Fruit fly (Drosophila melanogaster): ENCODE data around the gene Ctps.

DNA sequence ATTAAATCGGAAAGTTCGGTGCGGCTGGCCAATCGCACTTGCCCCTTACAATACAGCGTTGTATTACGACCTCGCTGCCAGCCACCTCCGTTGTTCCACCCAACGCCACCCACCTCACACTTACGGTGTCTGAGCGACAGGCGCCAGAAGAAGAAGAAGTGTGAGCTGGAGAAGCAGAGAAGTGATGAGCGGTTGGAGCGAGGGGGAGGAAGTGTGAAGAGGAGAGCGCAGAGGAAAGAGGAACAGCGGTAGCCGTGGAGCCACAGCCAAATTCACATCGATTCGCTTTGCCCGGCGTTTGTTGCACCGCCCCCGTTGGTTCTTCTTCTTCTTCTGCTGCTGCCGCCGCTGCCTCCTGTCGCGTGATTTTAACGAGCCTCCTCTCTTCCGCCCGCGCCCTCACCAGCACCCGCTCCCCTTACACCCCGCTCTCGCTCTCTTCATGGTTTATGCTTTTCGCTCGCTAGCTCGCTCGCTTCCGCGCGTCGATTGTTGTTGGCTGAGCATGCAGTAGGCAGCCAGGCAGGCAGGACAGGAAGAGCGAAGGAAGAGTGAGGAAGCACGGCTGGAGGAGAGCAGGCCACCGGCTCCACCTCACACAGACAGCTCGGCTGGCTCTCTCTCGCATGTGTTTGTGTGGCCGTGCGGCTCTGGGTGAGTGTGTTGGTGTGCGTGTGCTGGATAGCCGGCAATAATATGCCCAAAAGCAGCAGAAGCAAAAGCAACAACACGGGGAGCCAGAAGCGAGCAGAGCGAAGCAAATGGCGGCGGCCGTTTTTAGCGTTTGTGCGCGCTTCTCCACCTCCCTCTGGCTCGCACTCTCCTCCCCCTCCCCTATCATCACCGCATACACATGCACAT is 6.5 kb downstream of the Ctps start:
- TF ChIP-seq Dll (optimal IDR thresholded peaks at IDR 0.05) = peak; percentile 65
- no peak for TF ChIP-seq usp (GFP tag; optimal IDR thresholded peaks at IDR 0.05)
- no peak for TF ChIP-seq EcR (GFP tag; optimal IDR thresholded peaks at IDR 0.05)
- no peak for TF ChIP-seq pan (optimal IDR thresholded peaks at IDR 0.05)
- TF ChIP-seq psq (optimal IDR thresholded peaks at IDR 0.05) = no peak
